Fruit fly (Drosophila melanogaster) whole organism, embryonic: ENCODE data around the gene CG45488.

Experiments
- Bgb ChIP-seq: fragments of 200-800 bp; sonication (Bioruptor generic); IDR thresholded peaks from 2 replicates; pipeline ENCODE4 v1.3.6; 2022; ENCODE audit warnings: missing biosample characterization, missing genetic modification characterization; ENCODE audit not compliant: partially characterized antibody
- CG10431 ChIP-seq: fragments of 200-800 bp; sonication (Bioruptor generic); optimal IDR thresholded peaks from 3 replicates; lab custom pipeline; 2018; ENCODE audit warnings: missing biosample characterization, mild to moderate bottlenecking, missing genetic modification characterization
- CG11247 ChIP-seq: fragments of 200-800 bp; sonication (Bioruptor generic); IDR thresholded peaks from 2 replicates; pipeline ENCODE4 v1.3.6; 2022; ENCODE audit warnings: missing biosample characterization, missing genetic modification characterization
- CG11560 ChIP-seq: fragments of 200-800 bp; sonication (Bioruptor generic); IDR thresholded peaks from 3 replicates; pipeline ENCODE4 v1.3.6; 2022; ENCODE audit warnings: missing biosample characterization, missing genetic modification characterization
- CG13894 ChIP-seq: fragments of 200-800 bp; sonication (Bioruptor generic); optimal IDR thresholded peaks from 3 replicates; lab custom pipeline; 2018; ENCODE audit warnings: missing biosample characterization, mild to moderate bottlenecking, missing genetic modification characterization, moderate library complexity
- CG14441 ChIP-seq: fragments of 200-800 bp; sonication (Bioruptor generic); IDR thresholded peaks from 2 replicates; pipeline ENCODE4 v1.3.6; 2022; ENCODE audit warnings: missing biosample characterization, missing genetic modification characterization
- CG15601 ChIP-seq: fragments of 200-800 bp; sonication (Bioruptor generic); optimal IDR thresholded peaks from 3 replicates; lab custom pipeline; 2019; ENCODE audit warnings: missing biosample characterization, mild to moderate bottlenecking, missing genetic modification characterization, moderate library complexity
- CG1603 ChIP-seq: fragments of 200-800 bp; sonication (Bioruptor generic); optimal IDR thresholded peaks from 2 replicates; lab custom pipeline; 2019; ENCODE audit warnings: missing biosample characterization, mild to moderate bottlenecking, missing genetic modification characterization, moderate library complexity
- CG17328 ChIP-seq: fragments of 200-800 bp; sonication (Bioruptor generic); IDR thresholded peaks from 2 replicates; pipeline ENCODE4 v1.3.6; 2022; ENCODE audit warnings: missing biosample characterization, missing genetic modification characterization
- CG17829 ChIP-seq: fragments of 200-800 bp; optimal IDR thresholded peaks from 2 replicates; lab custom pipeline; 2019; ENCODE audit warnings: missing biosample characterization, mild to moderate bottlenecking, missing genetic modification characterization, moderate library complexity
- CG1792 ChIP-seq: fragments of 200-800 bp; sonication (Bioruptor generic); optimal IDR thresholded peaks from 2 replicates; lab custom pipeline; 2016; ENCODE audit warnings: missing biosample characterization, missing genetic modification characterization
- CG18476 ChIP-seq: fragments of 200-800 bp; sonication (Bioruptor generic); optimal IDR thresholded peaks from 2 replicates; lab custom pipeline; 2016; ENCODE audit warnings: missing biosample characterization, mild to moderate bottlenecking, missing genetic modification characterization
- CG30403 ChIP-seq: fragments of 200-800 bp; sonication (Bioruptor generic); optimal IDR thresholded peaks from 3 replicates; lab custom pipeline; 2016; ENCODE audit warnings: missing biosample characterization, missing genetic modification characterization
- CG30431 ChIP-seq: fragments of 200-800 bp; sonication (Bioruptor generic); optimal IDR thresholded peaks from 2 replicates; lab custom pipeline; 2017; ENCODE audit warnings: missing biosample characterization, missing genetic modification characterization
- CG33213 ChIP-seq: fragments of 200-800 bp; sonication (Bioruptor generic); optimal IDR thresholded peaks from 3 replicates; lab custom pipeline; 2016; ENCODE audit warnings: missing biosample characterization, missing genetic modification characterization
- CG5245 ChIP-seq: fragments of 200-800 bp; sonication (Bioruptor generic); optimal IDR thresholded peaks from 3 replicates; lab custom pipeline; 2016; ENCODE audit warnings: missing biosample characterization, missing genetic modification characterization
- CG6175 ChIP-seq: fragments of 200-800 bp; sonication (Bioruptor generic); IDR thresholded peaks from 3 replicates; pipeline ENCODE4 v1.3.6; 2022; ENCODE audit warnings: missing biosample characterization, missing genetic modification characterization
- CG6254 ChIP-seq: fragments of 200-800 bp; sonication (Bioruptor generic); optimal IDR thresholded peaks from 3 replicates; lab custom pipeline; 2017; ENCODE audit warnings: mild to moderate bottlenecking, missing biosample characterization, missing genetic modification reagents, missing genetic modification characterization
- CG6683 ChIP-seq: fragments of 200-800 bp; sonication (Bioruptor generic); optimal IDR thresholded peaks from 2 replicates; lab custom pipeline; 2017; ENCODE audit warnings: missing biosample characterization, mild to moderate bottlenecking, missing genetic modification characterization, missing genetic modification reagents
- CG7556 ChIP-seq: fragments of 200-800 bp; sonication (Bioruptor generic); optimal IDR thresholded peaks from 2 replicates; lab custom pipeline; 2017; ENCODE audit warnings: missing biosample characterization, mild to moderate bottlenecking, missing genetic modification characterization
- D19A ChIP-seq: fragments of 200-800 bp; optimal IDR thresholded peaks from 3 replicates; lab custom pipeline; 2019; ENCODE audit warnings: missing biosample characterization, mild to moderate bottlenecking, missing genetic modification characterization, moderate library complexity
- Dip2 ChIP-seq: fragments of 200-800 bp; sonication (Bioruptor generic); IDR thresholded peaks from 2 replicates; pipeline ENCODE4 v1.3.6; 2022; ENCODE audit warnings: missing biosample characterization, missing genetic modification characterization
- Dref ChIP-seq: fragments of 200-800 bp; sonication (Bioruptor generic); IDR thresholded peaks from 2 replicates; pipeline ENCODE4 v1.3.6; 2022; ENCODE audit warnings: missing biosample characterization, missing genetic modification characterization
- Gsc ChIP-seq: fragments of 200-800 bp; sonication (Bioruptor generic); IDR thresholded peaks from 2 replicates; pipeline ENCODE4 v1.3.6; 2022; ENCODE audit warnings: missing biosample characterization, missing genetic modification characterization
- HmgD ChIP-seq: fragments of 200-800 bp; sonication (Bioruptor generic); optimal IDR thresholded peaks from 3 replicates; lab custom pipeline; 2016; ENCODE audit warnings: missing biosample characterization, missing genetic modification characterization
- Mrtf ChIP-seq: fragments of 200-800 bp; sonication (Bioruptor generic); IDR thresholded peaks from 3 replicates; pipeline ENCODE4 v1.3.6; 2022; ENCODE audit warnings: missing biosample characterization, missing genetic modification characterization
- NC2β ChIP-seq: fragments of 200-800 bp; sonication (Bioruptor generic); optimal IDR thresholded peaks from 2 replicates; lab custom pipeline; 2016; ENCODE audit warnings: missing biosample characterization, missing genetic modification characterization
- Sry-β ChIP-seq: fragments of 200-800 bp; sonication (Bioruptor generic); optimal IDR thresholded peaks from 2 replicates; lab custom pipeline; 2018; ENCODE audit warnings: missing biosample characterization, mild to moderate bottlenecking, missing genetic modification characterization, moderate library complexity
- Ssrp ChIP-seq: fragments of 200-800 bp; sonication (Bioruptor generic); optimal IDR thresholded peaks from 2 replicates; lab custom pipeline; 2018; ENCODE audit warnings: missing biosample characterization, mild to moderate bottlenecking, missing genetic modification characterization, moderate library complexity
- Trl ChIP-seq, 3 experiments: fragments of >200 bp in 2 of 3; fragments of 200-800 bp in 1 of 3; sonication (Bioruptor generic) in 1 of 3; optimal IDR thresholded peaks; 2 replicates in 1 of 3; 3 replicates in 2 of 3; lab custom pipeline; 2016 to 2017; ENCODE audit warnings: missing biosample characterization in 1 of 3, missing genetic modification characterization in 1 of 3
- abd-A ChIP-seq: fragments of 200-800 bp; sonication (Bioruptor generic); optimal IDR thresholded peaks from 3 replicates; lab custom pipeline; 2019; ENCODE audit warnings: missing biosample characterization, mild to moderate bottlenecking, missing genetic modification characterization, moderate library complexity
- ato ChIP-seq: fragments of 200-800 bp; sonication (Bioruptor generic); IDR thresholded peaks from 2 replicates; pipeline ENCODE4 v1.3.6; 2022; ENCODE audit warnings: missing biosample characterization, missing genetic modification characterization; ENCODE audit not compliant: partially characterized antibody
- bcd ChIP-seq: fragments of 200-800 bp; sonication (Bioruptor generic); optimal IDR thresholded peaks from 2 replicates; lab custom pipeline; 2017; ENCODE audit warnings: missing biosample characterization, mild to moderate bottlenecking, missing genetic modification characterization
- cato ChIP-seq: fragments of 200-800 bp; sonication (Bioruptor generic); optimal IDR thresholded peaks from 2 replicates; lab custom pipeline; 2016; ENCODE audit warnings: missing biosample characterization, missing genetic modification characterization, borderline replicate concordance
- crol ChIP-seq: fragments of 200-800 bp; sonication (Bioruptor generic); IDR thresholded peaks from 2 replicates; pipeline ENCODE4 v1.3.6; 2022; ENCODE audit warnings: missing biosample characterization, missing genetic modification characterization
- disco-r ChIP-seq: fragments of 200-800 bp; sonication (Bioruptor generic); optimal IDR thresholded peaks from 2 replicates; lab custom pipeline; 2016; ENCODE audit warnings: missing biosample characterization, missing genetic modification characterization
- dmrt11E ChIP-seq: fragments of 200-800 bp; sonication (Bioruptor generic); optimal IDR thresholded peaks from 3 replicates; lab custom pipeline; 2018; ENCODE audit warnings: missing biosample characterization, mild to moderate bottlenecking, missing genetic modification characterization, moderate library complexity
- dysf ChIP-seq: fragments of 200-800 bp; sonication (Bioruptor generic); IDR thresholded peaks from 3 replicates; pipeline ENCODE4 v1.3.6; 2022; ENCODE audit warnings: missing biosample characterization, missing genetic modification characterization
- emc ChIP-seq: fragments of 200-800 bp; sonication (Bioruptor generic); optimal IDR thresholded peaks from 2 replicates; lab custom pipeline; 2016; ENCODE audit warnings: missing biosample characterization, missing genetic modification characterization
- en ChIP-seq: fragments of 200-800 bp; sonication (Bioruptor generic); optimal IDR thresholded peaks from 2 replicates; lab custom pipeline; 2016; ENCODE audit warnings: missing biosample characterization, missing genetic modification characterization
- fd64A ChIP-seq: fragments of 200-800 bp; sonication (Bioruptor generic); optimal IDR thresholded peaks from 3 replicates; lab custom pipeline; 2018; ENCODE audit warnings: missing biosample characterization, mild to moderate bottlenecking, missing genetic modification characterization
- grn ChIP-seq: fragments of 200-800 bp; sonication (Bioruptor generic); optimal IDR thresholded peaks from 3 replicates; lab custom pipeline; 2017; ENCODE audit warnings: missing biosample characterization, missing genetic modification characterization
- gt ChIP-seq: fragments of 200-800 bp; sonication (Bioruptor generic); IDR thresholded peaks from 2 replicates; pipeline ENCODE4 v1.3.6; 2022; ENCODE audit warnings: missing biosample characterization, missing genetic modification characterization
- hbn ChIP-seq: fragments of 200-800 bp; sonication (Bioruptor generic); IDR thresholded peaks from 2 replicates; pipeline ENCODE4 v1.3.6; 2022; ENCODE audit warnings: missing biosample characterization, missing genetic modification characterization; ENCODE audit not compliant: partially characterized antibody
- lmd ChIP-seq: fragments of 200-800 bp; sonication (Bioruptor generic); IDR thresholded peaks from 2 replicates; pipeline ENCODE4 v1.3.6; 2022; ENCODE audit warnings: missing biosample characterization, missing genetic modification characterization
- ro ChIP-seq: fragments of 200-800 bp; sonication (Bioruptor generic); IDR thresholded peaks from 2 replicates; pipeline ENCODE4 v1.3.6; 2022; ENCODE audit warnings: missing biosample characterization, missing genetic modification characterization
- run ChIP-seq: fragments of 200-800 bp; sonication (Bioruptor generic); optimal IDR thresholded peaks from 3 replicates; lab custom pipeline; 2018; ENCODE audit warnings: missing biosample characterization, mild to moderate bottlenecking, missing genetic modification characterization
- shn ChIP-seq: fragments of 200-800 bp; sonication (Bioruptor generic); optimal IDR thresholded peaks from 3 replicates; lab custom pipeline; 2016; ENCODE audit warnings: missing biosample characterization, missing genetic modification characterization
- so ChIP-seq: fragments of 200-800 bp; sonication (Bioruptor generic); IDR thresholded peaks from 3 replicates; pipeline ENCODE4 v1.3.6; 2022; ENCODE audit warnings: missing biosample characterization, missing genetic modification characterization
- tio ChIP-seq: fragments of 200-800 bp; sonication (Bioruptor generic); optimal IDR thresholded peaks from 2 replicates; lab custom pipeline; 2017; ENCODE audit warnings: missing biosample characterization, missing genetic modification characterization, inconsistent platforms
- z ChIP-seq: fragments of 200-800 bp; sonication (Bioruptor generic); IDR thresholded peaks from 3 replicates; pipeline ENCODE4 v1.3.6; 2022; ENCODE audit warnings: missing biosample characterization, missing genetic modification characterization
- zfh2 ChIP-seq: fragments of 200-800 bp; sonication (Bioruptor generic); optimal IDR thresholded peaks from 2 replicates; lab custom pipeline; 2016; ENCODE audit warnings: missing biosample characterization, missing genetic modification characterization

CG45488 gene

DNA sequence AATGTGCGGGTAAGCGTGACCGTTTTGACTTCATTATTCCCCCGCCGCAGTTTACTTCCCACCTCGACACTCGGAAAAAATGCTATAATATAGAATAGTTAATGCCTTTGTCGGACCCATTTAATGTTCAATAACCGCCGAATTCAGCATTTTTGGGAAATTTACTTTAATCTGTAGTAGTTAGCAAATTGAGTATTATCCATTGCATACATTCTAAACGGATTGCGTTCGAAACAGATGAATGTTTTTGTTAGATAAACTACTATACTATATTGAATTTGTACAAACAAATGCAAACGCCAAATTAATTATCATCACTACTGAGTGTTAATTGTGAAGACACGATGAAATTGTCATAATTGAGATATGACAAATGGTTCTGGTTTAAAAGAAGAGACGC is 36.0 kb downstream of the CG45488 start (continued):
- TF ChIP-seq grn = no peak
- no peak for TF ChIP-seq z
- no peak for TF ChIP-seq ro (GFP tag; lab: Robert Waterston, UW)
- TF ChIP-seq ato (GFP tag; lab: Robert Waterston, UW) = no peak
- TF ChIP-seq tio (GFP tag; lab: Kevin White, UChicago) = peak; percentile 36
- TF ChIP-seq NC2β (GFP tag; lab: Kevin White, UChicago) = no peak
- TF ChIP-seq CG30431 (GFP tag; lab: Kevin White, UChicago) = no peak
- peak; percentile 25 for TF ChIP-seq D19A (tag; lab: Kevin White, UChicago)
- peak; percentile 41 for TF ChIP-seq CG7556
- no peak for TF ChIP-seq fd64A (GFP tag; lab: Kevin White, UChicago)
- no peak for TF ChIP-seq zfh2 (GFP tag; lab: Kevin White, UChicago)
- TF ChIP-seq cato = no peak
- no peak for TF ChIP-seq CG5245 (GFP tag; lab: Kevin White, UChicago)
- no peak for TF ChIP-seq run (tag; lab: Kevin White, UChicago)
- no peak for TF ChIP-seq Dip2 (GFP tag; lab: Robert Waterston, UW)
- TF ChIP-seq Mrtf (GFP tag; lab: Robert Waterston, UW) = no peak
- TF ChIP-seq Trl (optimal IDR thresholded peaks at IDR 0.05; lab: Kevin White, UChicago) = no peak
- TF ChIP-seq Trl (GFP tag; optimal IDR thresholded peaks at IDR 0.05; lab: Kevin White, UChicago) = no peak
- no peak for TF ChIP-seq CG17328 (GFP tag; lab: Robert Waterston, UW)
- TF ChIP-seq Dref (GFP tag; lab: Robert Waterston, UW) = no peak
- TF ChIP-seq CG1792 (GFP tag; lab: Kevin White, UChicago) = no peak
- TF ChIP-seq Ssrp = peak; percentile 34
- no peak for TF ChIP-seq CG14441 (GFP tag; lab: Robert Waterston, UW)
- no peak for TF ChIP-seq en (GFP tag; lab: Kevin White, UChicago)
- peak; percentile 22 for TF ChIP-seq bcd (GFP tag; lab: Kevin White, UChicago)
- no peak for TF ChIP-seq disco-r (GFP tag; lab: Kevin White, UChicago)
- no peak for TF ChIP-seq CG33213 (GFP tag; lab: Kevin White, UChicago)
- no peak for TF ChIP-seq emc (GFP tag; lab: Kevin White, UChicago)
- TF ChIP-seq CG6254 (GFP tag; lab: Kevin White, UChicago) = no peak
- no peak for TF ChIP-seq abd-A (tag; lab: Kevin White, UChicago)
- TF ChIP-seq CG11560 (tag; lab: Robert Waterston, UW) = no peak
- TF ChIP-seq CG18476 = no peak
- no peak for TF ChIP-seq Bgb (GFP tag; lab: Robert Waterston, UW)
- no peak for TF ChIP-seq CG6175 (GFP tag; lab: Robert Waterston, UW)
- peak; percentile 53 for TF ChIP-seq CG30403
- TF ChIP-seq Sry-β (GFP tag; lab: Kevin White, UChicago) = no peak
- no peak for TF ChIP-seq crol (GFP tag; lab: Robert Waterston, UW)
- no peak for TF ChIP-seq CG13894
- TF ChIP-seq gt = no peak
- no peak for TF ChIP-seq hbn (GFP tag; lab: Robert Waterston, UW)
- no peak for TF ChIP-seq CG15601 (tag; lab: Kevin White, UChicago)
- no peak for TF ChIP-seq so (GFP tag; lab: Robert Waterston, UW)
- TF ChIP-seq shn (GFP tag; lab: Kevin White, UChicago) = no peak
- TF ChIP-seq CG11247 (GFP tag; lab: Robert Waterston, UW) = no peak
- no peak for TF ChIP-seq CG10431 (GFP tag; lab: Kevin White, UChicago)
- peak; percentile 18 for TF ChIP-seq CG17829 (tag; lab: Kevin White, UChicago)
- peak; percentile 30 for TF ChIP-seq CG1603 (tag; lab: Kevin White, UChicago)
- TF ChIP-seq Gsc (GFP tag; lab: Robert Waterston, UW) = no peak
- peak; percentile 49 for TF ChIP-seq dmrt11E (tag; lab: Kevin White, UChicago)
- no peak for TF ChIP-seq CG6683 (GFP tag; lab: Kevin White, UChicago)
- TF ChIP-seq HmgD = no peak
- TF ChIP-seq dysf (GFP tag; lab: Robert Waterston, UW) = 0 out of 3 replicates have a peak, but pooled peaks have one; percentile 16
- 0 out of 2 replicates have a peak, but pooled peaks have one; percentile 5 for TF ChIP-seq lmd (GFP tag; lab: Robert Waterston, UW)
